Worm (Caenorhabditis elegans) whole organism, dauer: Measurements from ENCODE around the gene aff-1.

Source experiments
- unc-62 ChIP-seq: sonication (generic microtip); optimal IDR thresholded peaks from 2 replicates; lab custom pipeline; 2017; ENCODE audit warnings: missing biosample characterization, missing genetic modification reagents, missing genetic modification characterization

The aff-1 gene

ce11 chrII:6845006-6845459, 18.5 kb downstream of the aff-1 start:
- no peak for TF ChIP-seq unc-62

- no peak for TF ChIP-seq unc-62
Observed at ce11 chrII:6844227-6845005, 19.1 kb downstream of the aff-1 start.

- TF ChIP-seq unc-62, result no peak
Observed at ce11 chrII:6843680-6844079, 19.9 kb downstream of the aff-1 start.

- TF ChIP-seq unc-62, result no peak
Observed at ce11 chrII:6843211-6843610, 20.3 kb downstream of the aff-1 start.

- TF ChIP-seq unc-62, result no peak
Observed at ce11 chrII:6842651-6843118, 20.9 kb downstream of the aff-1 start.

ce11 chrII:6842009-6842408, 21.5 kb downstream of the aff-1 start:
- TF ChIP-seq unc-62, result no peak

ce11 chrII:6841102-6841501, 22.4 kb downstream of the aff-1 start:
- no peak for TF ChIP-seq unc-62

- no peak for TF ChIP-seq unc-62
Observed at ce11 chrII:6840663-6841062, 22.9 kb downstream of the aff-1 start.

- TF ChIP-seq unc-62, result no peak
Observed at ce11 chrII:6838977-6839376, 24.6 kb downstream of the aff-1 start.

- TF ChIP-seq unc-62, result no peak
Observed at ce11 chrII:6838270-6838878, 25.2 kb downstream of the aff-1 start.

ce11 chrII:6836762-6837566, 26.6 kb downstream of the aff-1 start:
- no peak for TF ChIP-seq unc-62

- TF ChIP-seq unc-62, result no peak
Observed at ce11 chrII:6835972-6836595, 27.5 kb downstream of the aff-1 start.

- no peak for TF ChIP-seq unc-62
Observed at ce11 chrII:6835500-6835899, 28.1 kb downstream of the aff-1 start.

- TF ChIP-seq unc-62, result no peak
Observed at ce11 chrII:6834582-6835058, 28.9 kb downstream of the aff-1 start, which contains the start of gene egl-27. Gene egl-27, plus strand, starts transcription at chrII:6835008.

- TF ChIP-seq unc-62, result no peak
Observed at ce11 chrII:6833781-6834339, 29.7 kb downstream of the aff-1 start.

ce11 chrII:6832695-6833389, 30.7 kb downstream of the aff-1 start:
- TF ChIP-seq unc-62, result no peak
